Fruit fly (Drosophila melanogaster): ENCODE results near the gene mira.

dm6 chr3R:19925271-19925670, 9.6 kb downstream of the mira start, which contains the start of gene CG4462:
- TF ChIP-seq CG5204 (GFP tag; optimal IDR thresholded peaks at IDR 0.05) = no peak
- TF ChIP-seq Clk (GFP tag; optimal IDR thresholded peaks at IDR 0.05) = no peak
- TF ChIP-seq ovo (GFP tag; optimal IDR thresholded peaks at IDR 0.05) = no peak
- no peak for TF ChIP-seq CG7045 (GFP tag; optimal IDR thresholded peaks at IDR 0.05)
- no peak for TF ChIP-seq CG12768 (GFP tag; optimal IDR thresholded peaks at IDR 0.05)
- no peak for TF ChIP-seq tj (GFP tag; optimal IDR thresholded peaks at IDR 0.05)
- no peak for TF ChIP-seq toe (GFP tag; optimal IDR thresholded peaks at IDR 0.05)
